Fruit fly (Drosophila melanogaster) whole organism, embryonic: ENCODE results near the gene gb.

Experiments
- CG10209 ChIP-seq: fragments of 200-800 bp; sonication (Bioruptor generic); optimal IDR thresholded peaks from 3 replicates; lab custom pipeline; 2017; ENCODE audit warnings: missing biosample characterization, mild to moderate bottlenecking, missing genetic modification characterization, missing genetic modification reagents
- CG10654 ChIP-seq: fragments of 200-800 bp; sonication (Bioruptor generic); optimal IDR thresholded peaks from 2 replicates; lab custom pipeline; 2016; ENCODE audit warnings: missing biosample characterization, missing genetic modification characterization
- CG10979 ChIP-seq: fragments of 200-800 bp; sonication (Bioruptor generic); optimal IDR thresholded peaks from 2 replicates; lab custom pipeline; 2018; ENCODE audit warnings: missing biosample characterization, mild to moderate bottlenecking, missing genetic modification characterization, moderate library complexity
- CG12219 ChIP-seq: fragments of 200-800 bp; sonication (Bioruptor generic); optimal IDR thresholded peaks from 3 replicates; lab custom pipeline; 2018; ENCODE audit warnings: missing biosample characterization, mild to moderate bottlenecking, missing genetic modification characterization
- CG14710 ChIP-seq: fragments of 200-800 bp; sonication (Bioruptor generic); optimal IDR thresholded peaks from 3 replicates; lab custom pipeline; 2019; ENCODE audit warnings: missing biosample characterization, mild to moderate bottlenecking, missing genetic modification characterization, moderate library complexity
- CG1529 ChIP-seq: fragments of 200-800 bp; sonication (Bioruptor generic); optimal IDR thresholded peaks from 3 replicates; lab custom pipeline; 2018; ENCODE audit warnings: missing biosample characterization, missing genetic modification characterization
- CG34422 ChIP-seq: fragments of 200-800 bp; sonication (Bioruptor generic); IDR thresholded peaks from 3 replicates; pipeline ENCODE4 v1.3.6; 2022; ENCODE audit warnings: missing biosample characterization, missing genetic modification characterization
- CG3838 ChIP-seq: fragments of 200-800 bp; sonication (Bioruptor generic); optimal IDR thresholded peaks from 3 replicates; lab custom pipeline; 2016; ENCODE audit warnings: missing biosample characterization, missing genetic modification characterization
- CG6791 ChIP-seq: fragments of 200-800 bp; sonication (Bioruptor generic); IDR thresholded peaks from 3 replicates; pipeline ENCODE4 v1.3.6; 2022; ENCODE audit warnings: missing biosample characterization, missing genetic modification characterization; ENCODE audit not compliant: partially characterized antibody
- CG8281 ChIP-seq: fragments of 200-800 bp; sonication (Bioruptor generic); optimal IDR thresholded peaks from 2 replicates; lab custom pipeline; 2018; ENCODE audit warnings: missing biosample characterization, mild to moderate bottlenecking, missing genetic modification characterization, moderate library complexity
- CG8290 ChIP-seq, 3 experiments: fragments of 200-800 bp; sonication (Bioruptor generic); optimal IDR thresholded peaks; 2 replicates each; lab custom pipeline; 2016 to 2019; ENCODE audit warnings: missing biosample characterization in 3 of 3, missing genetic modification characterization in 3 of 3, mild to moderate bottlenecking in 2 of 3, moderate library complexity in 1 of 3
- CTCF ChIP-seq: fragments of 200-800 bp; sonication (Bioruptor generic); optimal IDR thresholded peaks from 2 replicates; lab custom pipeline; 2017; ENCODE audit warnings: missing biosample characterization, mild to moderate bottlenecking, missing genetic modification characterization, moderate library complexity
- CkIIα-i1 ChIP-seq: fragments of 200-800 bp; sonication (Bioruptor generic); IDR thresholded peaks from 2 replicates; pipeline ENCODE4 v1.3.6; 2022; ENCODE audit warnings: missing biosample characterization, missing genetic modification characterization
- Dll ChIP-seq: fragments of 200-800 bp; sonication (Bioruptor generic); IDR thresholded peaks from 4 replicates; pipeline ENCODE4 v1.3.6; 2022; ENCODE audit warnings: missing biosample characterization, missing genetic modification characterization; ENCODE audit not compliant: partially characterized antibody
- Ets65A ChIP-seq: fragments of 200-800 bp; sonication (Bioruptor generic); peaks from one replicate; lab custom pipeline; 2016; ENCODE audit warnings: missing biosample characterization, missing genetic modification characterization
- Hey ChIP-seq: fragments of 200-800 bp; sonication (Bioruptor generic); optimal IDR thresholded peaks from 3 replicates; lab custom pipeline; 2018; ENCODE audit warnings: missing biosample characterization, mild to moderate bottlenecking, missing genetic modification characterization
- Mad ChIP-seq: fragments of 200-800 bp; sonication (Bioruptor generic); optimal IDR thresholded peaks from 2 replicates; lab custom pipeline; 2016; ENCODE audit warnings: missing biosample characterization, missing genetic modification characterization
- NFAT ChIP-seq: fragments of 200-800 bp; sonication (Bioruptor generic); IDR thresholded peaks from 2 replicates; pipeline ENCODE4 v1.3.6; 2022; ENCODE audit warnings: missing biosample characterization, missing genetic modification characterization
- NK7.1 ChIP-seq: fragments of 200-800 bp; sonication (Bioruptor generic); optimal IDR thresholded peaks from 3 replicates; lab custom pipeline; 2016; ENCODE audit warnings: missing biosample characterization, missing genetic modification characterization
- Sox100B ChIP-seq: fragments of 200-800 bp; sonication (Bioruptor generic); optimal IDR thresholded peaks from 3 replicates; lab custom pipeline; 2018; ENCODE audit warnings: missing biosample characterization, mild to moderate bottlenecking, missing genetic modification characterization
- Xrp1 ChIP-seq: fragments of 200-800 bp; sonication (Bioruptor generic); IDR thresholded peaks from 2 replicates; pipeline ENCODE4 v1.3.6; 2022; ENCODE audit warnings: missing biosample characterization, missing genetic modification characterization
- ara ChIP-seq: fragments of 200-800 bp; sonication (Bioruptor generic); IDR thresholded peaks from 2 replicates; pipeline ENCODE4 v1.3.6; 2022; ENCODE audit warnings: missing biosample characterization, missing genetic modification characterization
- crp ChIP-seq, 2 experiments: fragments of 200-800 bp; sonication (Bioruptor generic); optimal IDR thresholded peaks; 2 replicates in 1 of 2; 3 replicates in 1 of 2; lab custom pipeline; 2017; ENCODE audit warnings: missing biosample characterization in 2 of 2, missing genetic modification characterization in 2 of 2, mild to moderate bottlenecking in 1 of 2, moderate library complexity in 1 of 2
- dpn ChIP-seq, 2 experiments: fragments of 200-800 bp; sonication (Bioruptor generic); optimal IDR thresholded peaks; 3 replicates each; lab custom pipeline; 2016; ENCODE audit warnings: missing biosample characterization in 2 of 2, missing genetic modification characterization in 2 of 2
- emc ChIP-seq: fragments of 200-800 bp; sonication (Bioruptor generic); optimal IDR thresholded peaks from 2 replicates; lab custom pipeline; 2016; ENCODE audit warnings: missing biosample characterization, missing genetic modification characterization
- exex ChIP-seq: fragments of 200-800 bp; sonication (Bioruptor generic); optimal IDR thresholded peaks from 4 replicates; lab custom pipeline; 2018; ENCODE audit warnings: missing biosample characterization, mild to moderate bottlenecking, missing genetic modification characterization, moderate library complexity
- hbn ChIP-seq: fragments of 200-800 bp; sonication (Bioruptor generic); IDR thresholded peaks from 2 replicates; pipeline ENCODE4 v1.3.6; 2022; ENCODE audit warnings: missing biosample characterization, missing genetic modification characterization; ENCODE audit not compliant: partially characterized antibody
- knrl ChIP-seq: fragments of 200-800 bp; sonication (Bioruptor generic); IDR thresholded peaks from 3 replicates; pipeline ENCODE4 v1.3.6; 2022; ENCODE audit warnings: missing biosample characterization, missing genetic modification characterization; ENCODE audit not compliant: partially characterized antibody
- p53 ChIP-seq: fragments of 200-800 bp; sonication (Bioruptor generic); optimal IDR thresholded peaks from 2 replicates; lab custom pipeline; 2016; ENCODE audit warnings: missing biosample characterization, missing genetic modification characterization
- sens ChIP-seq: fragments of 200-800 bp; sonication (Bioruptor generic); peaks from one replicate; lab custom pipeline; 2016; ENCODE audit warnings: missing biosample characterization, missing genetic modification characterization
- tx ChIP-seq: fragments of 200-800 bp; sonication (Bioruptor generic); optimal IDR thresholded peaks from 2 replicates; lab custom pipeline; 2016; ENCODE audit warnings: missing biosample characterization, missing genetic modification characterization
- unc-4 ChIP-seq: fragments of 200-800 bp; sonication (Bioruptor generic); IDR thresholded peaks from 2 replicates; pipeline ENCODE4 v1.3.6; 2022; ENCODE audit warnings: missing biosample characterization, missing genetic modification characterization; ENCODE audit not compliant: partially characterized antibody

The gb gene

DNA sequence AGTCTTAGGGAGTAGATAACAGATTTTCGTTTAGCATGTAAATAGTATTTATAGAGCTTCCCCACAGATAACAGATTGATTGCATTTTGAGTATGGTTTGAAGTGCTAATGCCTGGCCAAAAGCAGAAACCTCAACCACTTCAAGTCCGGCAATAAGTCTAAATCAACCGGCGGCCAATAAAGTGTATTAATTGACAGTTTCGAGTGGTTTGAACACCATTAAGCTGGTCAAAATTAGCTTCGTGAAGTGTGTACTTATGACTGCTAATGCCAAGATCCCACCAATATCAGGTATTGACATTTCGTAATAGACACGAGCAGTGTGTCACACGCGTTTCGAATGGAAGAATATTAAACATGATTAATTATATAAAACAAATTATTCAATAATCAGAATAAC lies 6.6 kb downstream of the gb start:
- TF ChIP-seq CG10979 (tag; lab: Kevin White, UChicago) (no peak), CG10654 (GFP tag; lab: Kevin White, UChicago) (no peak), p53 (GFP tag; lab: Kevin White, UChicago) (no peak), CG3838 (GFP tag; lab: Kevin White, UChicago) (no peak), CG6791 (no peak), exex (tag; lab: Kevin White, UChicago) (peak; percentile 66), Mad (GFP tag; lab: Kevin White, UChicago) (no peak), NK7.1 (GFP tag; lab: Kevin White, UChicago) (no peak), CG10209 (GFP tag; lab: Kevin White, UChicago) (no peak), CG1529 (GFP tag; lab: Kevin White, UChicago) (no peak), Sox100B (GFP tag; lab: Kevin White, UChicago) (no peak), Hey (tag; lab: Kevin White, UChicago) (peak; percentile 57), ara (no peak), unc-4 (GFP tag; lab: Robert Waterston, UW) (no peak)

DNA sequence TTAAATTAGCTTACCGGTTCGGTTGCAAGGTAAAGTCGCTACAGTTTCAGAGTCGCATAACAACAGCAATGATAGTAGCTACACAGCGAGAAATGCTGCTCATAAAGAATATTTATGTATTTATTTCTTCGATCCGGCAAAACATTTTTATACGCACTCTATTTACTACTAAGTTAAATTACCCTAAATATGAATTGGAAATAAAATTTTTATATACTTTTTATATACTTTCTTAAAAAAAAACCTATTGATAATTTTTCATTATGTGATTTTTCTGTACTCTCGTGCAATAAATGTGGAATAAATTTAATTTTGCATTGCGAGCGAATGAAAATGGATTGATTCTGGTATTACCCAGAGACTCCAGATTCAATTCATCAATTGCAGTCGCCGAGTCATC lies 11.1 kb downstream of the gb start, which contains the start of gene Jhbp11:
Gene Jhbp11, plus strand, starts transcription at position 301 of the 400 bp plus-strand sequence.
- TF ChIP-seq hbn (GFP tag; lab: Robert Waterston, UW) (no peak), sens (GFP tag; lab: Kevin White, UChicago) (peak; percentile 7), knrl (GFP tag; lab: Robert Waterston, UW) (no peak)
- TF ChIP-seq, all 482 proteins: peak for 1

DNA sequence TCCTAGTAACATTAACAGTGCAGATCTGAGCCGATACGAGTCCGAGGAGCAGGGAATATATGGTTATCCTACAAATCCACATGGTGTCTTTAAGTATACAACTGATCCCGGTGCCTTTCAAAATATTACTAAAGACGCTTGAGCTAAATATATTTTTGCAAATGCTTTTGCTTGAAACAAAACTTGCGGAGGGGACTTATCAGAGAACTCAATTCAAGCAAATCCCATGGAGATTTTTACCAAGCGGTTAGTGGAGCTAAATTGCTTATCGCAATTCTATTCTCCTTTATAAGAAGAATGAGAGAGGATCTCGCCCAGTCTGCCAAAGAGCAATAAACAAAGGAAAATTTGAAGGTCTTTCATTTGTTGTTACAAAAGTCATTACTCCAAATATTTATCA lies 12.5 kb downstream of the gb start, which contains the start of gene eater:
Gene eater, minus strand, starts transcription at position 101 of the 400 bp plus-strand sequence.
- TF ChIP-seq tx (GFP tag; lab: Kevin White, UChicago) (no peak), CG14710 (no peak), Dll (GFP tag; lab: Robert Waterston, UW) (no peak), dpn (GFP tag; optimal IDR thresholded peaks at IDR 0.05; lab: Kevin White, UChicago) (no peak), CG12219 (no peak), CkIIα-i1 (GFP tag; lab: Robert Waterston, UW) (no peak), Xrp1 (GFP tag; lab: Robert Waterston, UW) (no peak), emc (GFP tag; lab: Kevin White, UChicago) (no peak)

DNA sequence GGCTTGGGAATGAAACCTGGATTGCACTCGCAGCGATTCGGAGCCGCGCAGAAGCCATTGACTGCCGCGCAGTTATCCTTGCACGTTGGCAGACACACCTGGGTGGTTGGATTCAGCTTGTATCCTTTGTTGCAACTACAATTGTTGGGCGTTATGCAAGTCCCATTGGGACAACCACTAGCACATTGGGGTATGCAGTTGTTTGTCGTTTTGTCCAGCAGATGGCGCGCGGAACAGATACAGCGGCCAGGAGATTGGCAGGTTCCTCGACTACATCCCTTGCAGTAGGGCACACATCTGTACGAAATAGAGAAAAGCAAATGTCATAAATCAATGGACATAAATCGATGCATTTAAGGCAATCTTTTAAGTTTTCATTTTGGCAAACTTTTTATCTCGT lies 13.4 kb downstream of the gb start:
- no peak for TF ChIP-seq CG8281 (tag; lab: Kevin White, UChicago)
- TF ChIP-seq NFAT (GFP tag; lab: Robert Waterston, UW), result no peak
- no peak for TF ChIP-seq CG8290 (GFP tag; optimal IDR thresholded peaks at IDR 0.05; lab: Kevin White, UChicago)
- TF ChIP-seq CG8290 (tag; optimal IDR thresholded peaks at IDR 0.05; lab: Kevin White, UChicago), result no peak
- peak; percentile 70 for TF ChIP-seq CTCF (GFP tag; lab: Kevin White, UChicago)
- no peak for TF ChIP-seq crp (GFP tag; optimal IDR thresholded peaks at IDR 0.05; lab: Kevin White, UChicago)
- TF ChIP-seq, all 482 proteins: peak for 1

DNA sequence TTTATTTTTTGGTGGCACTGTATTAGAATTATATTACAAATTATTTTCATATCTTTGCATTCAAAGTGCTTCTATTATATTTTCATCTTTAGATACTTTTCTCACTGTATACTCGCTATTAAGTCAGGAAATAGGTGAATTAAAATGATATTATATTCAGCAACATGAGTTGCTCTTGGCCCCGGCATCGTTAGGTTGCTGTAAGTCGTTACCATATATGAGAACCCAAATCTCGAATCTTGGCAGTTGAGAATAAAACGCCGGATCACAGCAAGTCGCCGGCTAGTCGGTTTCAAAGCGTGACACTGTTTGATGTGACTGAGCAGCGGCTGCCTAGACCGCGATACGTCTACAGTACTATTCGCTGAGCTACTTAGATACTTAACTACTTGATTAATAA lies 17.8 kb downstream of the gb start, which contains the start of gene CG14259:
Gene CG14259, plus strand, starts transcription at position 301 of the 400 bp plus-strand sequence.
- TF ChIP-seq Ets65A (GFP tag; lab: Kevin White, UChicago) (peak; percentile 86), CG34422 (GFP tag; lab: Robert Waterston, UW) (no peak)
- TF ChIP-seq, all 482 proteins: peak for 1
